In genomic region chr3R:29157418-29158398, dm6 we compare ENCODE assay signal across 1 fruit fly cellular context.
A peak's percentile ranks its signal among the peaks of the same experiment; 100 is the strongest.
TF ChIP-seq lines count a peak whose summit lies in the region.

Gene rdog (plus strand): TSS chr3R:29158122.

TF ChIP-seq in whole organism, embryonic, 481 proteins besides CTCF, POLR2A, EP300 and RAD21 (continued from another document):
- TF ChIP-seq bigmax (GFP tag; optimal IDR thresholded peaks at IDR 0.05; lab: Kevin White, UChicago) (no peak), salm (tag; optimal IDR thresholded peaks at IDR 0.05; lab: Kevin White, UChicago) (peak; percentile 59), Ada2b (GFP tag; IDR thresholded peaks at IDR 0.05; lab: Robert Waterston, UW) (peak; percentile 49), hbn (GFP tag; IDR thresholded peaks at IDR 0.05; lab: Robert Waterston, UW; ENCODE audit: partially characterized antibody) (no peak), Poxn (GFP tag; IDR thresholded peaks at IDR 0.05; lab: Robert Waterston, UW) (no peak), CG30431 (GFP tag; optimal IDR thresholded peaks at IDR 0.05; lab: Kevin White, UChicago) (peak; percentile 62), ftz-f1 (GFP tag; optimal IDR thresholded peaks at IDR 0.05; lab: Kevin White, UChicago) (peak; percentile 15), Rfx (GFP tag; IDR thresholded peaks at IDR 0.05; lab: Robert Waterston, UW) (peak; percentile 74), Ptx1 (GFP tag; IDR thresholded peaks at IDR 0.05; lab: Robert Waterston, UW) (peak; percentile 59), ham (GFP tag; IDR thresholded peaks at IDR 0.05; lab: Robert Waterston, UW) (no peak), CG7357 (GFP tag; IDR thresholded peaks at IDR 0.05; lab: Robert Waterston, UW) (peak; percentile 56; the same call in 2 of the 3 replicates), CG12104 (GFP tag; optimal IDR thresholded peaks at IDR 0.05; lab: Kevin White, UChicago) (peak; percentile 78), E2f1 (GFP tag; IDR thresholded peaks at IDR 0.05; lab: Robert Waterston, UW) (no peak; the same call in 1 of the 2 replicates), dm (GFP tag; optimal IDR thresholded peaks at IDR 0.05; lab: Kevin White, UChicago) (peak; percentile 78), CG6791 (GFP tag; IDR thresholded peaks at IDR 0.05; lab: Robert Waterston, UW; ENCODE audit: partially characterized antibody) (peak; percentile 46; the same call in 1 of the 3 replicates), CG7839 (tag; optimal IDR thresholded peaks at IDR 0.05; lab: Kevin White, UChicago) (peak; percentile 88), ATbp (GFP tag; optimal IDR thresholded peaks at IDR 0.05; lab: Kevin White, UChicago) (peak; percentile 38), Fer1 (GFP tag; optimal IDR thresholded peaks at IDR 0.05; lab: Kevin White, UChicago) (peak; percentile 79), wor (GFP tag; IDR thresholded peaks at IDR 0.05; lab: Robert Waterston, UW) (no peak; the same call in 1 of the 2 replicates), Abd-B (GFP tag; optimal IDR thresholded peaks at IDR 0.05; lab: Kevin White, UChicago) (peak; percentile 88), CG3281 (GFP tag; optimal IDR thresholded peaks at IDR 0.05; lab: Kevin White, UChicago) (peak; percentile 84), tx (GFP tag; optimal IDR thresholded peaks at IDR 0.05; lab: Kevin White, UChicago) (peak; percentile 64), ken (GFP tag; IDR thresholded peaks at IDR 0.05; lab: Robert Waterston, UW) (no peak; the same call in 2 of the 3 replicates), fru (optimal IDR thresholded peaks at IDR 0.05; lab: Kevin White, UChicago) (no peak), gcm (GFP tag; optimal IDR thresholded peaks at IDR 0.05; lab: Kevin White, UChicago) (peak; percentile 68), CG15269 (tag; optimal IDR thresholded peaks at IDR 0.05; lab: Kevin White, UChicago) (peak; percentile 81), cad (GFP tag; optimal IDR thresholded peaks at IDR 0.05; lab: Kevin White, UChicago) (no peak), esg (GFP tag; conservative IDR thresholded peaks at IDR 0.05; lab: Robert Waterston, UW) (peak; percentile 43; the same call in 1 of the 2 replicates), CG4730 (GFP tag; IDR thresholded peaks at IDR 0.05; lab: Robert Waterston, UW) (no peak), nom (GFP tag; optimal IDR thresholded peaks at IDR 0.05; lab: Kevin White, UChicago) (peak; percentile 72), ab (GFP tag; optimal IDR thresholded peaks at IDR 0.05; lab: Kevin White, UChicago) (peak; percentile 67), CG10147 (GFP tag; optimal IDR thresholded peaks at IDR 0.05; lab: Kevin White, UChicago) (peak; percentile 80), E2f2 (GFP tag; IDR thresholded peaks at IDR 0.05; lab: Robert Waterston, UW) (peak; percentile 43; the same call in 1 of the 2 replicates), btn (GFP tag; optimal IDR thresholded peaks at IDR 0.05; lab: Kevin White, UChicago) (peak; percentile 62), CG13894 (tag; optimal IDR thresholded peaks at IDR 0.05; lab: Kevin White, UChicago) (peak; percentile 89), CG11560 (tag; IDR thresholded peaks at IDR 0.05; lab: Robert Waterston, UW) (no peak), dmrt99B (tag; optimal IDR thresholded peaks at IDR 0.05; lab: Kevin White, UChicago) (peak; percentile 76), Tbp (GFP tag; optimal IDR thresholded peaks at IDR 0.05; lab: Kevin White, UChicago) (no peak), CG3847 (GFP tag; IDR thresholded peaks at IDR 0.05; lab: Robert Waterston, UW) (peak; percentile 57), rib (GFP tag; IDR thresholded peaks at IDR 0.05; lab: Robert Waterston, UW) (peak; percentile 27; the same call in 1 of the 2 replicates), CG1603 (tag; optimal IDR thresholded peaks at IDR 0.05; lab: Kevin White, UChicago) (peak; percentile 77), CG15011 (GFP tag; optimal IDR thresholded peaks at IDR 0.05; lab: Kevin White, UChicago) (peak; percentile 75), CG4854 (GFP tag; optimal IDR thresholded peaks at IDR 0.05; lab: Kevin White, UChicago) (peak; percentile 74), CG15601 (tag; optimal IDR thresholded peaks at IDR 0.05; lab: Kevin White, UChicago) (peak; percentile 67), Dref (GFP tag; IDR thresholded peaks at IDR 0.05; lab: Robert Waterston, UW) (no peak), CG11093 (GFP tag; IDR thresholded peaks at IDR 0.05; lab: Robert Waterston, UW) (0 out of 3 replicates have a peak, but pooled peaks have one; percentile 43), Antp (GFP tag; optimal IDR thresholded peaks at IDR 0.05; lab: Kevin White, UChicago) (peak; percentile 82), Gug (GFP tag; IDR thresholded peaks at IDR 0.05; lab: Robert Waterston, UW) (peak; percentile 32; the same call in 3 of the 4 replicates), cwo (GFP tag; optimal IDR thresholded peaks at IDR 0.05; lab: Kevin White, UChicago) (peak; percentile 53), crp (GFP tag; optimal IDR thresholded peaks at IDR 0.05; lab: Kevin White, UChicago) (peak in 1 of 2 experiments; percentile 47), fd96Cb (tag; optimal IDR thresholded peaks at IDR 0.05; lab: Kevin White, UChicago) (peak; percentile 73), Dip2 (GFP tag; IDR thresholded peaks at IDR 0.05; lab: Robert Waterston, UW) (no peak), Elba2 (GFP tag; optimal IDR thresholded peaks at IDR 0.05; lab: Kevin White, UChicago) (no peak), NK7.1 (GFP tag; optimal IDR thresholded peaks at IDR 0.05; lab: Kevin White, UChicago) (peak; percentile 62), Xrp1 (GFP tag; IDR thresholded peaks at IDR 0.05; lab: Robert Waterston, UW) (no peak), CG6813 (GFP tag; optimal IDR thresholded peaks at IDR 0.05; lab: Kevin White, UChicago) (peak; percentile 4), Dip3 (GFP tag; optimal IDR thresholded peaks at IDR 0.05; lab: Kevin White, UChicago) (peak; percentile 80), CG5245 (GFP tag; optimal IDR thresholded peaks at IDR 0.05; lab: Kevin White, UChicago) (peak; percentile 57), Xbp1 (GFP tag; optimal IDR thresholded peaks at IDR 0.05; lab: Kevin White, UChicago) (peak; percentile 84), CG17328 (GFP tag; IDR thresholded peaks at IDR 0.05; lab: Robert Waterston, UW) (peak; percentile 52; the same call in 1 of the 2 replicates), gem (tag; optimal IDR thresholded peaks at IDR 0.05; lab: Kevin White, UChicago) (peak; percentile 86), Mrtf (GFP tag; IDR thresholded peaks at IDR 0.05; lab: Robert Waterston, UW) (peak; percentile 35; the same call in 1 of the 3 replicates), CG2129 (GFP tag; IDR thresholded peaks at IDR 0.05; lab: Robert Waterston, UW; ENCODE audit: partially characterized antibody) (no peak), psq (GFP tag; optimal IDR thresholded peaks at IDR 0.05; lab: Kevin White, UChicago) (peak; percentile 48), dpn (GFP tag; optimal IDR thresholded peaks at IDR 0.05; lab: Kevin White, UChicago) (peak; percentile 86 to 88), CG10462 (GFP tag; optimal IDR thresholded peaks at IDR 0.05; lab: Kevin White, UChicago) (peak; percentile 75), sug (tag; optimal IDR thresholded peaks at IDR 0.05; lab: Kevin White, UChicago) (peak; percentile 77), aop (GFP tag; IDR thresholded peaks at IDR 0.05; lab: Robert Waterston, UW) (peak; percentile 39; the same call in 1 of the 2 replicates), CG9437 (GFP tag; optimal IDR thresholded peaks at IDR 0.05; lab: Kevin White, UChicago) (peak; percentile 83), ato (GFP tag; IDR thresholded peaks at IDR 0.05; lab: Robert Waterston, UW; ENCODE audit: partially characterized antibody) (no peak), CG30403 (GFP tag; optimal IDR thresholded peaks at IDR 0.05; lab: Kevin White, UChicago) (peak; percentile 88), CG11247 (GFP tag; IDR thresholded peaks at IDR 0.05; lab: Robert Waterston, UW) (0 out of 2 replicates have a peak, but pooled peaks have one; percentile 37), MBD-R2 (GFP tag; IDR thresholded peaks at IDR 0.05; lab: Robert Waterston, UW) (peak; percentile 42), seq (GFP tag; IDR thresholded peaks at IDR 0.05; lab: Robert Waterston, UW) (peak; percentile 45), CG4404 (GFP tag; IDR thresholded peaks at IDR 0.05; lab: Robert Waterston, UW) (peak; percentile 69), Mad (GFP tag; optimal IDR thresholded peaks at IDR 0.05; lab: Kevin White, UChicago) (peak; percentile 76), danr (GFP tag; IDR thresholded peaks at IDR 0.05; lab: Robert Waterston, UW) (peak; percentile 32; the same call in 1 of the 2 replicates), CG3838 (GFP tag; optimal IDR thresholded peaks at IDR 0.05; lab: Kevin White, UChicago) (peak; percentile 56), CG1832 (GFP tag; optimal IDR thresholded peaks at IDR 0.05; lab: Kevin White, UChicago) (no peak), ro (GFP tag; IDR thresholded peaks at IDR 0.05; lab: Robert Waterston, UW) (no peak), Camta (GFP tag; optimal IDR thresholded peaks at IDR 0.05; lab: Kevin White, UChicago) (peak; percentile 87), CG14050 (GFP tag; IDR thresholded peaks at IDR 0.05; lab: Robert Waterston, UW) (peak; percentile 41; the same call in 1 of the 3 replicates), CG12155 (GFP tag; optimal IDR thresholded peaks at IDR 0.05; lab: Kevin White, UChicago) (peak; percentile 69), B-H1 (GFP tag; IDR thresholded peaks at IDR 0.05; lab: Robert Waterston, UW) (peak; percentile 17; the same call in 1 of the 3 replicates), CG7987 (GFP tag; optimal IDR thresholded peaks at IDR 0.05; lab: Kevin White, UChicago) (peak; percentile 46), CG12236 (GFP tag; optimal IDR thresholded peaks at IDR 0.05; lab: Kevin White, UChicago) (peak; percentile 68), Hr3 (GFP tag; optimal IDR thresholded peaks at IDR 0.05; lab: Kevin White, UChicago) (peak; percentile 73), stwl (tag; optimal IDR thresholded peaks at IDR 0.05; lab: Kevin White, UChicago) (peak; percentile 48), CG6175 (GFP tag; IDR thresholded peaks at IDR 0.05; lab: Robert Waterston, UW) (0 out of 3 replicates have a peak, but pooled peaks have one; percentile 34), HLH3B (GFP tag; IDR thresholded peaks at IDR 0.05; lab: Robert Waterston, UW) (peak; percentile 53), slbo (GFP tag; IDR thresholded peaks at IDR 0.05; lab: Robert Waterston, UW) (peak; percentile 61), br (optimal IDR thresholded peaks at IDR 0.05; lab: Kevin White, UChicago) (no peak), BEAF-32 (GFP tag; optimal IDR thresholded peaks at IDR 0.05; lab: Kevin White, UChicago) (no peak), ac (GFP tag; optimal IDR thresholded peaks at IDR 0.05; lab: Kevin White, UChicago) (peak; percentile 66), Hr51 (GFP tag; optimal IDR thresholded peaks at IDR 0.05; lab: Kevin White, UChicago) (peak; percentile 72 to 80), CG4424 (GFP tag; optimal IDR thresholded peaks at IDR 0.05; lab: Kevin White, UChicago) (peak; percentile 88), CG3995 (GFP tag; optimal IDR thresholded peaks at IDR 0.05; lab: Kevin White, UChicago) (peak; percentile 91), CG4617 (GFP tag; optimal IDR thresholded peaks at IDR 0.05; lab: Kevin White, UChicago; ENCODE audit: borderline replicate concordance) (peak; percentile 46), Asciz (GFP tag; optimal IDR thresholded peaks at IDR 0.05; lab: Kevin White, UChicago) (peak; percentile 59), CG14710 (tag; optimal IDR thresholded peaks at IDR 0.05; lab: Kevin White, UChicago) (peak; percentile 79), CG17829 (tag; optimal IDR thresholded peaks at IDR 0.05; lab: Kevin White, UChicago) (peak; percentile 84), H2.0 (GFP tag; IDR thresholded peaks at IDR 0.05; lab: Robert Waterston, UW) (peak; percentile 36; the same call in 1 of the 2 replicates), CG15696 (tag; optimal IDR thresholded peaks at IDR 0.05; lab: Kevin White, UChicago) (peak; percentile 77), abd-A (tag; optimal IDR thresholded peaks at IDR 0.05; lab: Kevin White, UChicago) (peak; percentile 64), Mes4 (GFP tag; optimal IDR thresholded peaks at IDR 0.05; lab: Kevin White, UChicago) (peak; percentile 68), CG11398 (GFP tag; optimal IDR thresholded peaks at IDR 0.05; lab: Kevin White, UChicago) (peak; percentile 72), CG11723 (GFP tag; optimal IDR thresholded peaks at IDR 0.05; lab: Kevin White, UChicago) (peak; percentile 67), exex (tag; optimal IDR thresholded peaks at IDR 0.05; lab: Kevin White, UChicago) (no peak), dan (GFP tag; IDR thresholded peaks at IDR 0.05; lab: Robert Waterston, UW) (no peak), bsh (GFP tag; optimal IDR thresholded peaks at IDR 0.05; lab: Kevin White, UChicago) (peak; percentile 35 to 77), al (GFP tag; IDR thresholded peaks at IDR 0.05; lab: Robert Waterston, UW) (peak; percentile 27; the same call in 1 of the 2 replicates), Blimp-1 (GFP tag; optimal IDR thresholded peaks at IDR 0.05; lab: Kevin White, UChicago) (peak; percentile 67), mirr (GFP tag; optimal IDR thresholded peaks at IDR 0.05; lab: Kevin White, UChicago) (peak; percentile 57), onecut (GFP tag; IDR thresholded peaks at IDR 0.05; lab: Robert Waterston, UW) (0 out of 2 replicates have a peak, but pooled peaks have one; percentile 25), zfh2 (GFP tag; optimal IDR thresholded peaks at IDR 0.05; lab: Kevin White, UChicago) (peak; percentile 76), fd102C (GFP tag; optimal IDR thresholded peaks at IDR 0.05; lab: Kevin White, UChicago) (peak; percentile 20), HLHmδ (GFP tag; optimal IDR thresholded peaks at IDR 0.05; lab: Kevin White, UChicago) (no peak), Atf6 (GFP tag; IDR thresholded peaks at IDR 0.05; lab: Robert Waterston, UW) (peak; percentile 82)
